Worm (Caenorhabditis elegans): ENCODE measurements around the gene ZK1010.4.
A peak's percentile ranks its signal among the peaks of the same experiment; 100 is the strongest.

Gene ZK1010.4

ce11 chrIII:12967437-12968043, 13.3 kb upstream of the ZK1010.4 start:
- TF ChIP-seq C34F6.9 (tag; optimal IDR thresholded peaks at IDR 0.05) (peak; percentile 3), Y55F3AM.14 (GFP tag; optimal IDR thresholded peaks at IDR 0.05) (no peak), F13H6.1 (tag; optimal IDR thresholded peaks at IDR 0.05) (no peak), nhr-21 (tag; optimal IDR thresholded peaks at IDR 0.05) (peak; percentile 3), lsy-2 (tag; optimal IDR thresholded peaks at IDR 0.05) (peak in 1 of 2 experiments; percentile 12), ZK546.5 (tag; optimal IDR thresholded peaks at IDR 0.05) (no peak), ztf-11 (tag; optimal IDR thresholded peaks at IDR 0.05) (no peak), crh-2 (tag; optimal IDR thresholded peaks at IDR 0.05) (peak; percentile 40), alr-1 (tag; optimal IDR thresholded peaks at IDR 0.05) (no peak), lin-11 (tag; optimal IDR thresholded peaks at IDR 0.05) (no peak), sem-4 (tag; optimal IDR thresholded peaks at IDR 0.05) (no peak), fos-1 (tag; optimal IDR thresholded peaks at IDR 0.05) (peak; percentile 83), aly-2 (tag; optimal IDR thresholded peaks at IDR 0.05) (no peak), nhr-23 (tag; optimal IDR thresholded peaks at IDR 0.05) (no peak), lin-39 (tag; optimal IDR thresholded peaks at IDR 0.05) (no peak), ceh-82 (tag; optimal IDR thresholded peaks at IDR 0.05) (no peak), egl-27 (tag; optimal IDR thresholded peaks at IDR 0.05) (no peak), lin-13 (GFP tag; optimal IDR thresholded peaks at IDR 0.05) (no peak), nhr-129 (tag; optimal IDR thresholded peaks at IDR 0.05) (no peak), snpc-4 (tag; optimal IDR thresholded peaks at IDR 0.05) (no peak), ceh-16 (tag; optimal IDR thresholded peaks at IDR 0.05) (no peak), nhr-25 (tag; optimal IDR thresholded peaks at IDR 0.05) (no peak), gmeb-1 (tag; optimal IDR thresholded peaks at IDR 0.05) (peak; percentile 25), mdl-1 (tag; optimal IDR thresholded peaks at IDR 0.05) (no peak), mbf-1 (tag; optimal IDR thresholded peaks at IDR 0.05) (no peak), nhr-77 (tag; optimal IDR thresholded peaks at IDR 0.05) (no peak), zag-1 (tag; optimal IDR thresholded peaks at IDR 0.05) (no peak), nhr-12 (tag; optimal IDR thresholded peaks at IDR 0.05) (no peak)

ce11 chrIII:12968330-12968729, 12.5 kb upstream of the ZK1010.4 start:
- TF ChIP-seq nhr-23 (tag; optimal IDR thresholded peaks at IDR 0.05) (no peak), lin-39 (tag; optimal IDR thresholded peaks at IDR 0.05) (no peak), snpc-4 (tag; optimal IDR thresholded peaks at IDR 0.05) (no peak), fos-1 (tag; optimal IDR thresholded peaks at IDR 0.05) (no peak)

- TF ChIP-seq ama-1 (optimal IDR thresholded peaks at IDR 0.05) (no peak), egl-27 (tag; optimal IDR thresholded peaks at IDR 0.05) (no peak), crh-2 (tag; optimal IDR thresholded peaks at IDR 0.05) (peak; percentile 37), nhr-237 (tag; optimal IDR thresholded peaks at IDR 0.05) (no peak), lsy-2 (tag; optimal IDR thresholded peaks at IDR 0.05) (peak; percentile 55 to 81), sma-3 (GFP tag; optimal IDR thresholded peaks at IDR 0.05) (no peak), gmeb-1 (tag; optimal IDR thresholded peaks at IDR 0.05) (peak; percentile 34), ceh-16 (tag; optimal IDR thresholded peaks at IDR 0.05) (no peak), sma-9 (GFP tag; optimal IDR thresholded peaks at IDR 0.05) (no peak), sma-9 (tag; optimal IDR thresholded peaks at IDR 0.05) (no peak), unc-39 (tag; optimal IDR thresholded peaks at IDR 0.05) (no peak), peb-1 (tag; optimal IDR thresholded peaks at IDR 0.05) (no peak), R02D3.7 (tag; optimal IDR thresholded peaks at IDR 0.05) (no peak), unc-62 (GFP tag; optimal IDR thresholded peaks at IDR 0.05) (no peak), ztf-1 (GFP tag; conservative IDR thresholded peaks at IDR 0.05) (no peak), mdl-1 (tag; optimal IDR thresholded peaks at IDR 0.05) (no peak), dmd-4 (tag; optimal IDR thresholded peaks at IDR 0.05) (no peak), lin-13 (GFP tag; optimal IDR thresholded peaks at IDR 0.05) (peak; percentile 6), nhr-23 (tag; optimal IDR thresholded peaks at IDR 0.05) (no peak), nhr-129 (tag; optimal IDR thresholded peaks at IDR 0.05) (peak; percentile 20), mab-5 (tag; optimal IDR thresholded peaks at IDR 0.05) (no peak), nhr-21 (tag; optimal IDR thresholded peaks at IDR 0.05) (no peak), nhr-77 (tag; optimal IDR thresholded peaks at IDR 0.05) (no peak), aly-2 (tag; optimal IDR thresholded peaks at IDR 0.05) (no peak), alr-1 (tag; optimal IDR thresholded peaks at IDR 0.05) (no peak), unc-55 (GFP tag; optimal IDR thresholded peaks at IDR 0.05) (peak; percentile 26), blmp-1 (tag; optimal IDR thresholded peaks at IDR 0.05; ENCODE audit: insufficient read depth) (no peak), fos-1 (tag; optimal IDR thresholded peaks at IDR 0.05) (peak; percentile 38), elt-3 (tag; optimal IDR thresholded peaks at IDR 0.05) (no peak), snpc-4 (tag; optimal IDR thresholded peaks at IDR 0.05) (no peak), nhr-12 (tag; optimal IDR thresholded peaks at IDR 0.05) (no peak), nhr-6 (tag; optimal IDR thresholded peaks at IDR 0.05) (no peak), C34F6.9 (tag; optimal IDR thresholded peaks at IDR 0.05) (peak; percentile 53), zag-1 (tag; optimal IDR thresholded peaks at IDR 0.05) (no peak), nhr-11 (tag; optimal IDR thresholded peaks at IDR 0.05) (no peak), ztf-4 (tag; optimal IDR thresholded peaks at IDR 0.05) (no peak), lin-39 (tag; optimal IDR thresholded peaks at IDR 0.05) (no peak), ztf-11 (tag; optimal IDR thresholded peaks at IDR 0.05) (no peak), sem-4 (tag; optimal IDR thresholded peaks at IDR 0.05) (no peak), Y55F3AM.14 (GFP tag; optimal IDR thresholded peaks at IDR 0.05) (no peak), elt-1 (tag; optimal IDR thresholded peaks at IDR 0.05) (no peak)
These were observed 9.0 kb upstream of the ZK1010.4 start for ce11 chrIII:12971828-12972379.

All from whole organism, L2 larva.